Fruit fly (Drosophila melanogaster) whole organism, embryonic: ENCODE measurements around the gene MED14.
A peak's percentile ranks its signal among the peaks of the same experiment; 100 is the strongest.

Experiments used
- Bgb ChIP-seq: fragments of 200-800 bp; sonication (Bioruptor generic); IDR thresholded peaks from 2 replicates; pipeline ENCODE4 v1.3.6; 2022; ENCODE audit warnings: missing biosample characterization, missing genetic modification characterization; ENCODE audit not compliant: partially characterized antibody
- Blimp-1 ChIP-seq: fragments of 200-800 bp; sonication (Bioruptor generic); optimal IDR thresholded peaks from 3 replicates; lab custom pipeline; 2018; ENCODE audit warnings: missing biosample characterization, missing genetic modification characterization, mild to moderate bottlenecking, moderate library complexity, missing genetic modification reagents
- CG10209 ChIP-seq: fragments of 200-800 bp; sonication (Bioruptor generic); optimal IDR thresholded peaks from 3 replicates; lab custom pipeline; 2017; ENCODE audit warnings: missing biosample characterization, mild to moderate bottlenecking, missing genetic modification characterization, missing genetic modification reagents
- CG11723 ChIP-seq: fragments of 200-800 bp; sonication (Bioruptor generic); optimal IDR thresholded peaks from 2 replicates; lab custom pipeline; 2017; ENCODE audit warnings: missing biosample characterization, mild to moderate bottlenecking, missing genetic modification characterization
- CG13287 ChIP-seq: fragments of 200-800 bp; sonication (Bioruptor generic); IDR thresholded peaks from 2 replicates; pipeline ENCODE4 v1.3.6; 2022; ENCODE audit warnings: missing biosample characterization, missing genetic modification characterization; ENCODE audit not compliant: partially characterized antibody
- CG14667 ChIP-seq: fragments of 200-800 bp; sonication (Bioruptor generic); IDR thresholded peaks from 2 replicates; pipeline ENCODE4 v1.3.6; 2022; ENCODE audit warnings: missing biosample characterization, missing genetic modification characterization
- CG1647 ChIP-seq: fragments of 200-800 bp; sonication (Bioruptor generic); optimal IDR thresholded peaks from 3 replicates; lab custom pipeline; 2016; ENCODE audit warnings: missing biosample characterization, missing genetic modification characterization
- CG17186 ChIP-seq: fragments of 200-800 bp; sonication (Bioruptor generic); optimal IDR thresholded peaks from 3 replicates; lab custom pipeline; 2017; ENCODE audit warnings: missing biosample characterization, missing genetic modification reagents, missing genetic modification characterization
- CG17568 ChIP-seq: fragments of 200-800 bp; sonication (Bioruptor generic); optimal IDR thresholded peaks from 2 replicates; lab custom pipeline; 2018; ENCODE audit warnings: missing biosample characterization, mild to moderate bottlenecking, missing genetic modification characterization, moderate library complexity
- CG18599 ChIP-seq: fragments of 200-800 bp; sonication (Bioruptor generic); optimal IDR thresholded peaks from 3 replicates; lab custom pipeline; 2017; ENCODE audit warnings: missing biosample characterization, missing genetic modification characterization, mild to moderate bottlenecking, moderate library complexity, missing genetic modification reagents
- CG31388 ChIP-seq: fragments of 200-800 bp; sonication (Bioruptor generic); optimal IDR thresholded peaks from 2 replicates; lab custom pipeline; 2016; ENCODE audit warnings: missing biosample characterization, missing genetic modification characterization
- CG3281 ChIP-seq: fragments of 200-800 bp; sonication (Bioruptor generic); optimal IDR thresholded peaks from 3 replicates; lab custom pipeline; 2017; ENCODE audit warnings: missing biosample characterization, mild to moderate bottlenecking, missing genetic modification characterization
- CG43689 ChIP-seq: fragments of 200-800 bp; sonication (Bioruptor generic); IDR thresholded peaks from 2 replicates; pipeline ENCODE4 v1.3.6; 2022; ENCODE audit warnings: missing biosample characterization, missing genetic modification characterization
- CG6689 ChIP-seq: fragments of 200-800 bp; sonication (Bioruptor generic); IDR thresholded peaks from 2 replicates; pipeline ENCODE4 v1.3.6; 2022; ENCODE audit warnings: missing biosample characterization, missing genetic modification characterization
- CG6765 ChIP-seq: fragments of 200-800 bp; sonication (Bioruptor generic); optimal IDR thresholded peaks from 3 replicates; lab custom pipeline; 2017; ENCODE audit warnings: missing biosample characterization, mild to moderate bottlenecking, missing genetic modification characterization
- CG6813 ChIP-seq: fragments of 200-800 bp; sonication (Bioruptor generic); optimal IDR thresholded peaks from 2 replicates; lab custom pipeline; 2017; ENCODE audit warnings: missing biosample characterization, missing genetic modification characterization, mild to moderate bottlenecking, moderate library complexity, missing genetic modification reagents
- CG7745 ChIP-seq: fragments of 200-800 bp; sonication (Bioruptor generic); optimal IDR thresholded peaks from 2 replicates; lab custom pipeline; 2018; ENCODE audit warnings: missing biosample characterization, mild to moderate bottlenecking, missing genetic modification characterization, moderate library complexity
- CG7987 ChIP-seq: fragments of 200-800 bp; sonication (Bioruptor generic); optimal IDR thresholded peaks from 2 replicates; lab custom pipeline; 2018; ENCODE audit warnings: missing biosample characterization, mild to moderate bottlenecking, missing genetic modification characterization, moderate library complexity
- Dek ChIP-seq: fragments of 200-800 bp; sonication (Bioruptor generic); optimal IDR thresholded peaks from 3 replicates; lab custom pipeline; 2019; ENCODE audit warnings: missing biosample characterization, mild to moderate bottlenecking, missing genetic modification characterization, moderate library complexity
- Dfd ChIP-seq, 2 experiments: fragments of >200 bp; optimal IDR thresholded peaks; 2 replicates each; lab custom pipeline; 2017; ENCODE audit warnings: missing biosample characterization in 2 of 2, missing genetic modification characterization in 2 of 2
- Doc2 ChIP-seq: fragments of 200-800 bp; sonication (Bioruptor generic); IDR thresholded peaks from 2 replicates; pipeline ENCODE4 v1.3.6; 2022; ENCODE audit warnings: missing biosample characterization, missing genetic modification characterization
- Doc3 ChIP-seq: fragments of 200-800 bp; sonication (Bioruptor generic); IDR thresholded peaks from 3 replicates; pipeline ENCODE4 v1.3.6; 2022; ENCODE audit warnings: missing biosample characterization, missing genetic modification characterization; ENCODE audit not compliant: partially characterized antibody
- Drgx ChIP-seq: fragments of 200-800 bp; sonication (Bioruptor generic); IDR thresholded peaks from 2 replicates; pipeline ENCODE4 v1.3.6; 2022; ENCODE audit warnings: missing biosample characterization, missing genetic modification characterization
- Ets65A ChIP-seq: fragments of 200-800 bp; sonication (Bioruptor generic); peaks from one replicate; lab custom pipeline; 2016; ENCODE audit warnings: missing biosample characterization, missing genetic modification characterization
- Myb ChIP-seq: fragments of 200-800 bp; sonication (Bioruptor generic); optimal IDR thresholded peaks from 2 replicates; lab custom pipeline; 2016; ENCODE audit warnings: missing biosample characterization, missing genetic modification characterization
- NC2α ChIP-seq: fragments of 200-800 bp; sonication (Bioruptor generic); optimal IDR thresholded peaks from 2 replicates; lab custom pipeline; 2016; ENCODE audit warnings: missing biosample characterization, missing genetic modification characterization
- NFAT ChIP-seq: fragments of 200-800 bp; sonication (Bioruptor generic); IDR thresholded peaks from 2 replicates; pipeline ENCODE4 v1.3.6; 2022; ENCODE audit warnings: missing biosample characterization, missing genetic modification characterization
- NK7.1 ChIP-seq: fragments of 200-800 bp; sonication (Bioruptor generic); optimal IDR thresholded peaks from 3 replicates; lab custom pipeline; 2016; ENCODE audit warnings: missing biosample characterization, missing genetic modification characterization
- Rfx ChIP-seq: fragments of 200-800 bp; sonication (Bioruptor generic); IDR thresholded peaks from 2 replicates; pipeline ENCODE4 v1.3.6; 2022; ENCODE audit warnings: missing biosample characterization, missing genetic modification characterization
- Sox102F ChIP-seq: fragments of 200-800 bp; sonication (Bioruptor generic); optimal IDR thresholded peaks from 2 replicates; lab custom pipeline; 2018; ENCODE audit warnings: missing biosample characterization, mild to moderate bottlenecking, missing genetic modification characterization, moderate library complexity
- Ssrp ChIP-seq: fragments of 200-800 bp; sonication (Bioruptor generic); optimal IDR thresholded peaks from 2 replicates; lab custom pipeline; 2018; ENCODE audit warnings: missing biosample characterization, mild to moderate bottlenecking, missing genetic modification characterization, moderate library complexity
- Trl ChIP-seq, 3 experiments: fragments of >200 bp in 2 of 3; fragments of 200-800 bp in 1 of 3; sonication (Bioruptor generic) in 1 of 3; optimal IDR thresholded peaks; 2 replicates in 1 of 3; 3 replicates in 2 of 3; lab custom pipeline; 2016 to 2017; ENCODE audit warnings: missing biosample characterization in 1 of 3, missing genetic modification characterization in 1 of 3
- Xbp1 ChIP-seq: fragments of 200-800 bp; sonication (Bioruptor generic); optimal IDR thresholded peaks from 3 replicates; lab custom pipeline; 2016; ENCODE audit warnings: missing biosample characterization, mild to moderate bottlenecking, missing genetic modification characterization
- ato ChIP-seq: fragments of 200-800 bp; sonication (Bioruptor generic); IDR thresholded peaks from 2 replicates; pipeline ENCODE4 v1.3.6; 2022; ENCODE audit warnings: missing biosample characterization, missing genetic modification characterization; ENCODE audit not compliant: partially characterized antibody
- eyg ChIP-seq: fragments of 200-800 bp; sonication (Bioruptor generic); optimal IDR thresholded peaks from 3 replicates; lab custom pipeline; 2016; ENCODE audit warnings: missing biosample characterization, missing genetic modification characterization
- gce ChIP-seq: fragments of 200-800 bp; sonication (Bioruptor generic); IDR thresholded peaks from 3 replicates; pipeline ENCODE4 v1.3.6; 2022; ENCODE audit warnings: missing biosample characterization, missing genetic modification characterization
- gfzf ChIP-seq: fragments of 200-800 bp; sonication (Bioruptor generic); optimal IDR thresholded peaks from 2 replicates; lab custom pipeline; 2016; ENCODE audit warnings: missing biosample characterization, mild to moderate bottlenecking, missing genetic modification characterization, moderate library complexity
- her ChIP-seq: fragments of 200-800 bp; sonication (Bioruptor generic); optimal IDR thresholded peaks from 2 replicates; lab custom pipeline; 2016; ENCODE audit warnings: missing biosample characterization, missing genetic modification characterization
- hkb ChIP-seq, 2 experiments: fragments of 200-800 bp in 1 of 2; fragments of >200 bp in 1 of 2; sonication (Bioruptor generic) in 1 of 2; IDR thresholded peaks in 1 of 2; optimal IDR thresholded peaks in 1 of 2; 2 replicates each; pipeline versions ENCODE4 v1.3.6 to Lab custom; 2017 to 2022; ENCODE audit warnings: missing biosample characterization in 1 of 2, missing genetic modification characterization in 1 of 2
- mld ChIP-seq: fragments of 200-800 bp; sonication (Bioruptor generic); IDR thresholded peaks from 3 replicates; pipeline ENCODE4 v1.3.6; 2022; ENCODE audit warnings: missing biosample characterization, missing genetic modification characterization; ENCODE audit not compliant: partially characterized antibody
- nerfin-1 ChIP-seq: fragments of 200-800 bp; sonication (Bioruptor generic); optimal IDR thresholded peaks from 3 replicates; lab custom pipeline; 2019; ENCODE audit warnings: missing biosample characterization, mild to moderate bottlenecking, missing genetic modification characterization, moderate library complexity
- nerfin-2 ChIP-seq: fragments of 200-800 bp; sonication (Bioruptor generic); IDR thresholded peaks from 2 replicates; pipeline ENCODE4 v1.3.6; 2022; ENCODE audit warnings: missing biosample characterization, missing genetic modification characterization; ENCODE audit not compliant: partially characterized antibody
- pita ChIP-seq: fragments of 200-800 bp; sonication (Bioruptor generic); optimal IDR thresholded peaks from 2 replicates; lab custom pipeline; 2017; ENCODE audit warnings: missing biosample characterization, mild to moderate bottlenecking, missing genetic modification characterization
- sim ChIP-seq: fragments of 200-800 bp; sonication (Bioruptor generic); IDR thresholded peaks from 2 replicates; pipeline ENCODE4 v1.3.6; 2022; ENCODE audit warnings: missing biosample characterization, missing genetic modification characterization
- slp2 ChIP-seq: fragments of 200-800 bp; sonication (Bioruptor generic); optimal IDR thresholded peaks from 2 replicates; lab custom pipeline; 2016; ENCODE audit warnings: missing biosample characterization, missing genetic modification characterization
- stwl ChIP-seq: fragments of 200-800 bp; sonication (Bioruptor generic); optimal IDR thresholded peaks from 3 replicates; lab custom pipeline; 2018; ENCODE audit warnings: missing biosample characterization, mild to moderate bottlenecking, missing genetic modification characterization, moderate library complexity
- tio ChIP-seq: fragments of 200-800 bp; sonication (Bioruptor generic); optimal IDR thresholded peaks from 2 replicates; lab custom pipeline; 2017; ENCODE audit warnings: missing biosample characterization, missing genetic modification characterization, inconsistent platforms
- vvl ChIP-seq: fragments of 200-800 bp; sonication (Bioruptor generic); IDR thresholded peaks from 2 replicates; pipeline ENCODE4 v1.3.6; 2022; ENCODE audit warnings: missing biosample characterization, missing genetic modification characterization
- zen ChIP-seq: fragments of 200-800 bp; sonication (Bioruptor generic); optimal IDR thresholded peaks from 3 replicates; lab custom pipeline; 2018; ENCODE audit warnings: missing biosample characterization, mild to moderate bottlenecking, missing genetic modification characterization, moderate library complexity

The MED14 gene

dm6 chr3L:557294-557693 lies 35.8 kb upstream of the MED14 start (continued):
- peak; percentile 47 for TF ChIP-seq Sox102F (GFP tag; lab: Kevin White, UChicago)
- TF ChIP-seq Blimp-1 (GFP tag; lab: Kevin White, UChicago), result no peak
- no peak; the same call in 2 of the 3 replicates for TF ChIP-seq gce
- no peak for TF ChIP-seq CG17568 (GFP tag; lab: Kevin White, UChicago)
- peak; percentile 84 for TF ChIP-seq Drgx
- TF ChIP-seq Dek (tag; lab: Kevin White, UChicago), result peak; percentile 26
- peak; percentile 9 for TF ChIP-seq CG11723 (GFP tag; lab: Kevin White, UChicago)
- no peak for TF ChIP-seq hkb (optimal IDR thresholded peaks at IDR 0.05; lab: Kevin White, UChicago)
- TF ChIP-seq hkb (GFP tag; IDR thresholded peaks at IDR 0.05; lab: Robert Waterston, UW), result 0 out of 2 replicates have a peak, but pooled peaks have one; percentile 19
- no peak for TF ChIP-seq Myb (GFP tag; lab: Kevin White, UChicago)
- no peak for TF ChIP-seq NC2α (GFP tag; lab: Kevin White, UChicago)
- no peak for TF ChIP-seq CG31388 (GFP tag; lab: Kevin White, UChicago)
- no peak for TF ChIP-seq NK7.1 (GFP tag; lab: Kevin White, UChicago)
- no peak for TF ChIP-seq tio
- no peak for TF ChIP-seq CG43689 (GFP tag; lab: Robert Waterston, UW)
- TF ChIP-seq ato (GFP tag; lab: Robert Waterston, UW), result no peak
- no peak for TF ChIP-seq Ssrp
- peak; percentile 21; the same call in 1 of the 2 replicates for TF ChIP-seq Bgb (GFP tag; lab: Robert Waterston, UW)
- TF ChIP-seq CG14667 (GFP tag; lab: Robert Waterston, UW), result peak; percentile 35; the same call in 1 of the 2 replicates
- no peak for TF ChIP-seq pita
- no peak for TF ChIP-seq eyg
- no peak for TF ChIP-seq nerfin-1 (tag; lab: Kevin White, UChicago)
- TF ChIP-seq CG6813 (GFP tag; lab: Kevin White, UChicago), result no peak
- peak; percentile 61; the same call in 1 of the 2 replicates for TF ChIP-seq CG6689 (GFP tag; lab: Robert Waterston, UW)
- peak; percentile 32 for TF ChIP-seq CG6765 (GFP tag; lab: Kevin White, UChicago)
- TF ChIP-seq Xbp1 (GFP tag; lab: Kevin White, UChicago), result peak; percentile 17
- peak; percentile 78 for TF ChIP-seq CG18599 (GFP tag; lab: Kevin White, UChicago)
- peak; percentile 90 for TF ChIP-seq Rfx
- no peak for TF ChIP-seq slp2 (GFP tag; lab: Kevin White, UChicago)
- TF ChIP-seq gfzf (GFP tag; lab: Kevin White, UChicago), result no peak
- 0 out of 2 replicates have a peak, but pooled peaks have one; percentile 8 for TF ChIP-seq CG13287
- TF ChIP-seq Dfd (GFP tag; optimal IDR thresholded peaks at IDR 0.05; lab: Kevin White, UChicago), result no peak
- no peak for TF ChIP-seq CG17186 (GFP tag; lab: Kevin White, UChicago)
- TF ChIP-seq zen (tag; lab: Kevin White, UChicago), result no peak
- peak; percentile 51; the same call in 1 of the 2 replicates for TF ChIP-seq vvl
- TF ChIP-seq her (GFP tag; lab: Kevin White, UChicago), result peak; percentile 57
- no peak for TF ChIP-seq Trl (optimal IDR thresholded peaks at IDR 0.05; lab: Kevin White, UChicago)
- TF ChIP-seq Trl (GFP tag; optimal IDR thresholded peaks at IDR 0.05; lab: Kevin White, UChicago), result peak; percentile 37
- TF ChIP-seq mld (GFP tag; lab: Robert Waterston, UW), result no peak
- TF ChIP-seq nerfin-2 (GFP tag; lab: Robert Waterston, UW), result no peak
- TF ChIP-seq NFAT (GFP tag; lab: Robert Waterston, UW), result peak; percentile 46; the same call in 1 of the 2 replicates
- TF ChIP-seq CG3281 (GFP tag; lab: Kevin White, UChicago), result peak; percentile 38
- no peak for TF ChIP-seq sim (GFP tag; lab: Robert Waterston, UW)
- TF ChIP-seq Doc2 (GFP tag; lab: Robert Waterston, UW), result no peak
- TF ChIP-seq Doc3 (GFP tag; lab: Robert Waterston, UW), result no peak
- no peak for TF ChIP-seq CG10209 (GFP tag; lab: Kevin White, UChicago)
- no peak for TF ChIP-seq stwl (tag; lab: Kevin White, UChicago)
- no peak for TF ChIP-seq CG7745
- no peak for TF ChIP-seq CG1647 (GFP tag; lab: Kevin White, UChicago)
- TF ChIP-seq CG7987 (GFP tag; lab: Kevin White, UChicago), result no peak
- peak; percentile 7 for TF ChIP-seq Ets65A
